Worm (Caenorhabditis elegans) whole organism, young adult: Measurements from ENCODE around the gene R07E5.6.

ENCODE experiments used
- T26A5.8 ChIP-seq: sonication (generic microtip); optimal IDR thresholded peaks from 2 replicates; lab custom pipeline; 2016; ENCODE audit warnings: missing genetic modification characterization, missing compliant biosample characterization
- him-1 ChIP-seq: sonication (generic microtip); optimal IDR thresholded peaks from 2 replicates; lab custom pipeline; 2016; ENCODE audit warnings: missing genotype, missing genetic modification reagents, missing genetic modification characterization, missing compliant biosample characterization

DNA sequence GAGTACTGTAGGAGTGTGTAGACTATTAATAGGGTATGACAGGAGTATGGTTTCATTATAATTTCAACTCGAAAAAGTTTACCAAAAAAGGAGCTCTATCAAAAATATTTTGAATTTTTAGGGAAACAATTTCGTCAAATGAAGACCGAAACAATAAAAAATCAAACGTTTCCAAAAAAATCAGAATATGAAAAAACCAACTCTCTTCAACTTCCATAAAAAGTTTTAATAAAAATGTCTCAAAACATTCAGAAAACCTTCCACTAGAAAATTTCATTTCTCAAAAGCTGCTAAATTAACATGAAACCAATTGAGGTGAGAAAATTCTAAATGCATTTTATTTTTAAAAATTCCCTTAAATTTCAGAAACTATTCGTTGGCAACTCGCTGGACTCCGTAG, 28.0 kb upstream of the R07E5.6 start, which contains the start of gene ckb-3:
- TF ChIP-seq T26A5.8 (tag; lab: Kevin White, UChicago) (no peak), him-1 (tag; lab: Kevin White, UChicago) (no peak)
